Fruit fly (Drosophila melanogaster): ENCODE data around the gene TyrR.
A peak's percentile ranks its signal among the peaks of the same experiment; 100 is the strongest.

Gene TyrR

DNA sequence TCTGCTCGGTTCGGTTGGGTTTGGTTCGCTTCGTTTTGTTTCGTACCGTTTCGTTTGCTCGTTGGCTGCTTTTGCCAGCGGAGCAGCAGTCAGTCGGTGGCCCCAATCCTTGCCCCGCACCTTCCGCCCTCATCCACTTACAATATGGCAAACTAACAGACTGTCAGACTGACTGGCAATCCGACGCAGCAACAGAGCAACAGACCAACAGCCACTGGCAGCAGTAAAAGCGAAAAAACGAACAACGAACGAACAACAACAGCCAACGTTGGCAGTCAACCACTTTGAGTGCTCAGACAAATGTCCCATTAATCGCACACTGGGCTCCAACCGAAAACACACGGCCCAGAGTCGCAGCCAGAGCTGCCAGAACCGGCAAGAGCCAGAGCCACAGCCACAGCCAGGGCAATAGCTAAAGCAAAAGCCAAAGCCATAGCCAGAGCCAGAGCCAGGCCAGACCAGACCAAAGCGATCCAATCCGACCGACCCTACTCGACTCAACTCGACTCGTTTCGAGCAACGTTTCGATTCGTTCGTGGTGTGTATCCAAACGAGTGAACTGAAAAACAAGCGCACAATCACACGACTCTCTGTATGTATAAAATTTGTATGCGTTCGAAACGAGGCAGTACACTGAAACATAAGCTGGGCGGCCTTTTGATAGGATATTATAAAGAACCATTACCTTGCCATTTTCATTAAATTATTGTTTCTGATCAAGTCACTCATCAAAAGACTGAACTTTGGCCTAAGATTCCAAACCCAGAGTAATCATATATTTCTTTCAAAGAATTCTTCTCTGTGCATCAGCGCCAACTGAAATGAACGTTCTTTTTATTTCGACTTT lies 59.1 kb downstream of the TyrR start (continued):
- peak; percentile 99 for TF ChIP-seq CG4424 (GFP tag; optimal IDR thresholded peaks at IDR 0.05)
- TF ChIP-seq Kr (GFP tag; optimal IDR thresholded peaks at IDR 0.05), result peak; percentile 19
- TF ChIP-seq fd64A (GFP tag; optimal IDR thresholded peaks at IDR 0.05), result peak; percentile 97
- TF ChIP-seq Mrtf (GFP tag; IDR thresholded peaks at IDR 0.05), result peak; percentile 99
- TF ChIP-seq CG6654 (GFP tag; optimal IDR thresholded peaks at IDR 0.05), result peak; percentile 94
- TF ChIP-seq CG15601 (tag; optimal IDR thresholded peaks at IDR 0.05), result peak; percentile 96
- peak; percentile 98 for TF ChIP-seq phol (tag; optimal IDR thresholded peaks at IDR 0.05)
- TF ChIP-seq BEAF-32 (GFP tag; optimal IDR thresholded peaks at IDR 0.05), result peak; percentile 28
- TF ChIP-seq CG10462 (GFP tag; optimal IDR thresholded peaks at IDR 0.05), result peak; percentile 99
- TF ChIP-seq psq (GFP tag; optimal IDR thresholded peaks at IDR 0.05), result peak; percentile 96
- TF ChIP-seq CG4404 (GFP tag; IDR thresholded peaks at IDR 0.05), result peak; percentile 95
- TF ChIP-seq corto (GFP tag; optimal IDR thresholded peaks at IDR 0.05), result peak; percentile 100
- peak; percentile 99 for TF ChIP-seq esg (GFP tag; conservative IDR thresholded peaks at IDR 0.05)
- peak; percentile 99 for TF ChIP-seq CG12744 (GFP tag; optimal IDR thresholded peaks at IDR 0.05)
- no peak for TF ChIP-seq CG6791 (GFP tag; IDR thresholded peaks at IDR 0.05; ENCODE audit: partially characterized antibody)
- peak; percentile 89 for TF ChIP-seq CG10431 (GFP tag; optimal IDR thresholded peaks at IDR 0.05)
- TF ChIP-seq CG2116 (GFP tag; optimal IDR thresholded peaks at IDR 0.05), result peak; percentile 91
- TF ChIP-seq ro (GFP tag; IDR thresholded peaks at IDR 0.05), result peak; percentile 97
- TF ChIP-seq CG12071 (GFP tag; optimal IDR thresholded peaks at IDR 0.05), result peak; percentile 99
- TF ChIP-seq en (GFP tag; optimal IDR thresholded peaks at IDR 0.05), result peak; percentile 99
- peak; percentile 97 for TF ChIP-seq Spps (tag; optimal IDR thresholded peaks at IDR 0.05)
- peak; percentile 98 for TF ChIP-seq CG12155 (GFP tag; optimal IDR thresholded peaks at IDR 0.05)
- TF ChIP-seq CG30431 (GFP tag; optimal IDR thresholded peaks at IDR 0.05), result peak; percentile 99
- TF ChIP-seq CG2202 (tag; optimal IDR thresholded peaks at IDR 0.05), result peak; percentile 98
- TF ChIP-seq lola (GFP tag; optimal IDR thresholded peaks at IDR 0.05), result peak in 1 of 3 experiments; percentile 97
- peak; percentile 100 for TF ChIP-seq Drgx (GFP tag; IDR thresholded peaks at IDR 0.05)
- peak; percentile 99 for TF ChIP-seq dati (GFP tag; IDR thresholded peaks at IDR 0.05)
- TF ChIP-seq tup (GFP tag; optimal IDR thresholded peaks at IDR 0.05), result peak; percentile 98
- TF ChIP-seq sr (GFP tag; IDR thresholded peaks at IDR 0.05), result peak; percentile 97
- TF ChIP-seq nau (GFP tag; optimal IDR thresholded peaks at IDR 0.05), result peak; percentile 99
- TF ChIP-seq CG11247 (GFP tag; IDR thresholded peaks at IDR 0.05), result peak; percentile 98
- peak; percentile 98 for TF ChIP-seq CG13123 (GFP tag; optimal IDR thresholded peaks at IDR 0.05)
- peak; percentile 95 for TF ChIP-seq CG6765 (GFP tag; optimal IDR thresholded peaks at IDR 0.05)
- TF ChIP-seq fru (optimal IDR thresholded peaks at IDR 0.05), result no peak
- TF ChIP-seq CG31224 (GFP tag; IDR thresholded peaks at IDR 0.05), result peak; percentile 97
- TF ChIP-seq CG8359 (GFP tag; optimal IDR thresholded peaks at IDR 0.05; ENCODE audit: borderline replicate concordance), result peak; percentile 94
- TF ChIP-seq Blimp-1 (GFP tag; optimal IDR thresholded peaks at IDR 0.05), result peak; percentile 98
- peak; percentile 99 for TF ChIP-seq gcm (GFP tag; optimal IDR thresholded peaks at IDR 0.05)
- peak; percentile 97 for TF ChIP-seq cas (GFP tag; IDR thresholded peaks at IDR 0.05)
- peak; percentile 45 for TF ChIP-seq cg (GFP tag; optimal IDR thresholded peaks at IDR 0.05)
- peak; percentile 97 for TF ChIP-seq Gsc (GFP tag; IDR thresholded peaks at IDR 0.05)
- no peak for TF ChIP-seq tna (GFP tag; IDR thresholded peaks at IDR 0.05; ENCODE audit: partially characterized antibody)
- peak; percentile 99 for TF ChIP-seq jing (GFP tag; optimal IDR thresholded peaks at IDR 0.05)
- peak; percentile 98 for TF ChIP-seq Nf-YA (GFP tag; IDR thresholded peaks at IDR 0.05)
- peak; percentile 98 for TF ChIP-seq CG17612 (GFP tag; IDR thresholded peaks at IDR 0.05)
- TF ChIP-seq CG6683 (GFP tag; optimal IDR thresholded peaks at IDR 0.05), result peak; percentile 96
- peak; percentile 97 for TF ChIP-seq cwo (GFP tag; optimal IDR thresholded peaks at IDR 0.05)
- TF ChIP-seq Lhr (GFP tag; optimal IDR thresholded peaks at IDR 0.05), result peak; percentile 97

Data from whole organism, embryonic.